Worm (Caenorhabditis elegans) whole organism, young adult: ENCODE results near the gene svh-2.

Experiments
- F10E7.11 ChIP-seq: sonication (generic microtip); optimal IDR thresholded peaks from 2 replicates; lab custom pipeline; 2017; ENCODE audit warnings: mild to moderate bottlenecking, missing genetic modification characterization, moderate library complexity, missing compliant biosample characterization
- F52B5.7 ChIP-seq: sonication (generic microtip); optimal IDR thresholded peaks from 2 replicates; lab custom pipeline; 2016; ENCODE audit warnings: mild to moderate bottlenecking, missing genetic modification characterization, missing compliant biosample characterization
- Y53G8AR.9 ChIP-seq: fragments of 200-800 bp; sonication (Bioruptor generic); conservative IDR thresholded peaks from 2 replicates; pipeline ENCODE4 v1.3.6; 2022; ENCODE audit warnings: missing genetic modification reagents, missing genetic modification characterization, missing compliant biosample characterization
- ama-1 ChIP-seq, 3 experiments: fragments of 150-350 bp in 1 of 3; sonication (generic microtip) in 2 of 3; optimal IDR thresholded peaks; 2 replicates each; lab custom pipeline; 2014 to 2018; ENCODE audit warnings: missing biosample characterization in 2 of 3, missing genetic modification characterization in 2 of 3, missing genetic modification reagents in 2 of 3
- let-607 ChIP-seq, 2 experiments: fragments of 200-800 bp in 1 of 2; sonication (Bioruptor generic) in 1 of 2; sonication (generic microtip) in 1 of 2; optimal IDR thresholded peaks; 2 replicates each; lab custom pipeline; 2016 to 2018; ENCODE audit warnings: mild to moderate bottlenecking in 2 of 2, missing compliant biosample characterization in 2 of 2, missing genetic modification characterization in 2 of 2, moderate library complexity in 2 of 2, missing genotype in 1 of 2
- nfya-1 ChIP-seq: sonication (generic microtip); optimal IDR thresholded peaks from 2 replicates; lab custom pipeline; 2017; ENCODE audit warnings: antibody characterized with exemption, missing compliant biosample characterization, missing genetic modification characterization, borderline replicate concordance; ENCODE audit not compliant: insufficient read depth
- nhr-120 ChIP-seq: fragments of 200-800 bp; sonication (Bioruptor generic); IDR thresholded peaks from 2 replicates; pipeline ENCODE4 v1.3.6; 2022; ENCODE audit warnings: missing genetic modification characterization, missing compliant biosample characterization
- pha-4 ChIP-seq: fragments of 150-350 bp; sonication (generic microtip); optimal IDR thresholded peaks from 2 replicates; lab custom pipeline; 2014; ENCODE audit warnings: missing biosample characterization, missing genetic modification reagents, missing genetic modification characterization
- ztf-3 ChIP-seq: fragments of 200-800 bp; sonication (Bioruptor generic); optimal IDR thresholded peaks from 2 replicates; lab custom pipeline; 2018; ENCODE audit warnings: mild to moderate bottlenecking, missing genetic modification characterization, missing compliant biosample characterization

- TF ChIP-seq pha-4 (no peak), nfya-1 (tag; lab: Kevin White, UChicago) (no peak), F52B5.7 (tag; lab: Kevin White, UChicago) (no peak), nhr-120 (no peak), ama-1 (optimal IDR thresholded peaks at IDR 0.05; lab: Kevin White, UChicago) (no peak), ama-1 (GFP tag; optimal IDR thresholded peaks at IDR 0.05; lab: Kevin White, UChicago) (no peak), ztf-3 (GFP tag; lab: Kevin White, UChicago) (no peak), Y53G8AR.9 (no peak), F10E7.11 (no peak), let-607 (tag; optimal IDR thresholded peaks at IDR 0.05; lab: Kevin White, UChicago) (no peak)
These were observed 16.5 kb downstream of the svh-2 start, which contains the start of gene dop-3 for ce11 chrX:6569624-6570023.
